Worm (Caenorhabditis elegans) whole organism, L4 larva: ENCODE results near the gene F54F2.7.

ENCODE experiments used
- F37D6.2 ChIP-seq: sonication (generic microtip); optimal IDR thresholded peaks from 2 replicates; lab custom pipeline; 2016; ENCODE audit warnings: mild to moderate bottlenecking, missing genetic modification characterization, missing compliant biosample characterization
- T20F7.1 ChIP-seq: fragments of 200-800 bp; sonication (Bioruptor generic); optimal IDR thresholded peaks from 2 replicates; lab custom pipeline; 2018; ENCODE audit warnings: mild to moderate bottlenecking, missing genetic modification characterization, missing compliant biosample characterization
- T26A8.4 ChIP-seq: fragments of 200-800 bp; sonication (Bioruptor generic); IDR thresholded peaks from 2 replicates; pipeline ENCODE4 v1.3.6; 2022; ENCODE audit warnings: missing genetic modification characterization, missing compliant biosample characterization
- Y105C5A.15 ChIP-seq: fragments of 200-800 bp; sonication (Bioruptor generic); IDR thresholded peaks from 2 replicates; pipeline ENCODE4 v1.3.6; 2022; ENCODE audit warnings: missing genetic modification characterization, missing compliant biosample characterization
- ZK337.2 ChIP-seq: fragments of 200-800 bp; sonication (Bioruptor generic); IDR thresholded peaks from 2 replicates; pipeline ENCODE4 v1.3.6; 2022; ENCODE audit warnings: missing genetic modification reagents, missing genetic modification characterization, missing compliant biosample characterization
- aha-1 ChIP-seq: fragments of 150-350 bp; peaks from one replicate; lab custom pipeline; 2014; ENCODE audit warnings: missing biosample characterization, missing genetic modification characterization
- ama-1 ChIP-seq: fragments of 150-350 bp; optimal IDR thresholded peaks from 2 replicates; lab custom pipeline; 2014; ENCODE audit warnings: inconsistent platforms, mixed read lengths
- arid-1 ChIP-seq: fragments of 200-800 bp; sonication (Bioruptor generic); conservative IDR thresholded peaks from 2 replicates; pipeline ENCODE4 v1.3.6; 2022; ENCODE audit warnings: missing genetic modification reagents, missing genetic modification characterization, missing compliant biosample characterization
- ceh-44 ChIP-seq: fragments of 200-800 bp; sonication (Bioruptor generic); IDR thresholded peaks from 2 replicates; pipeline ENCODE4 v1.3.6; 2022; ENCODE audit warnings: missing genetic modification reagents, missing genetic modification characterization, missing compliant biosample characterization
- ceh-82 ChIP-seq: sonication (generic microtip); optimal IDR thresholded peaks from 2 replicates; lab custom pipeline; 2017; ENCODE audit warnings: missing biosample characterization, missing genetic modification characterization
- daf-12 ChIP-seq: fragments of 150-350 bp; optimal IDR thresholded peaks from 2 replicates; lab custom pipeline; 2014; ENCODE audit warnings: missing biosample characterization, missing genetic modification reagents, missing genetic modification characterization
- daf-16 ChIP-seq, 3 experiments: sonication (generic microtip); optimal IDR thresholded peaks; 2 replicates each; lab custom pipeline; 2016 to 2017; ENCODE audit warnings: missing genetic modification characterization in 3 of 3, missing genetic modification reagents in 3 of 3, mild to moderate bottlenecking in 2 of 3, missing compliant biosample characterization in 2 of 3, missing biosample characterization in 1 of 3, moderate library complexity in 1 of 3
- dpl-1 ChIP-seq: fragments of 150-350 bp; optimal IDR thresholded peaks from 2 replicates; lab custom pipeline; 2014; ENCODE audit warnings: missing biosample characterization, missing genetic modification reagents, missing genetic modification characterization
- duxl-1 ChIP-seq: sonication (generic microtip); optimal IDR thresholded peaks from 2 replicates; lab custom pipeline; 2016; ENCODE audit warnings: mild to moderate bottlenecking, missing genetic modification characterization, moderate library complexity, missing compliant biosample characterization; ENCODE audit not compliant: poor library complexity
- dve-1 ChIP-seq: sonication (generic microtip); optimal IDR thresholded peaks from 2 replicates; lab custom pipeline; 2017; ENCODE audit warnings: antibody characterized with exemption, mild to moderate bottlenecking, missing genetic modification characterization, missing compliant biosample characterization; ENCODE audit not compliant: insufficient read depth
- egl-27 ChIP-seq: sonication (generic microtip); optimal IDR thresholded peaks from 3 replicates; lab custom pipeline; 2017; ENCODE audit warnings: missing biosample characterization, missing genetic modification reagents, missing genetic modification characterization
- hif-1 ChIP-seq, 2 experiments: sonication (generic microtip); optimal IDR thresholded peaks; 2 replicates each; lab custom pipeline; 2016 to 2017; ENCODE audit warnings: missing compliant biosample characterization in 2 of 2, missing genetic modification characterization in 2 of 2, missing genetic modification reagents in 2 of 2, missing genotype in 2 of 2, mild to moderate bottlenecking in 1 of 2
- hlh-11 ChIP-seq: fragments of 200-800 bp; sonication (Bioruptor generic); optimal IDR thresholded peaks from 2 replicates; lab custom pipeline; 2018; ENCODE audit warnings: mild to moderate bottlenecking, missing genetic modification characterization, missing compliant biosample characterization
- hlh-30 ChIP-seq: sonication (generic microtip); optimal IDR thresholded peaks from 2 replicates; lab custom pipeline; 2017; ENCODE audit warnings: antibody characterized with exemption, mild to moderate bottlenecking, missing genetic modification characterization, missing compliant biosample characterization; ENCODE audit not compliant: insufficient read depth
- hmg-1.1 ChIP-seq: fragments of 200-800 bp; sonication (Bioruptor generic); IDR thresholded peaks from 2 replicates; pipeline ENCODE4 v1.3.6; 2022; ENCODE audit warnings: missing genetic modification reagents, missing genetic modification characterization, missing compliant biosample characterization
- jun-1 ChIP-seq: fragments of 150-350 bp; optimal IDR thresholded peaks from 2 replicates; lab custom pipeline; 2014; ENCODE audit warnings: missing biosample characterization, missing genetic modification reagents, missing genetic modification characterization
- lin-38 ChIP-seq: fragments of 200-800 bp; sonication (Bioruptor generic); IDR thresholded peaks from 2 replicates; pipeline ENCODE4 v1.3.6; 2022; ENCODE audit warnings: missing genetic modification reagents, missing genetic modification characterization, missing compliant biosample characterization
- lsy-2 ChIP-seq, 2 experiments: fragments of 150-350 bp in 1 of 2; sonication (generic microtip) in 1 of 2; optimal IDR thresholded peaks; 2 replicates each; lab custom pipeline; 2014 to 2017; ENCODE audit warnings: missing biosample characterization in 2 of 2, missing genetic modification characterization in 2 of 2
- mep-1 ChIP-seq: fragments of 150-350 bp; sonication (generic microtip); optimal IDR thresholded peaks from 3 replicates; lab custom pipeline; 2014; ENCODE audit warnings: missing biosample characterization, missing genetic modification characterization
- mes-2 ChIP-seq: sonication (generic microtip); optimal IDR thresholded peaks from 2 replicates; lab custom pipeline; 2016; ENCODE audit warnings: missing genotype, mild to moderate bottlenecking, missing genetic modification characterization, missing compliant biosample characterization; ENCODE audit not compliant: poor library complexity, severe bottlenecking
- mxl-2 ChIP-seq: fragments of 200-800 bp; sonication (Bioruptor generic); conservative IDR thresholded peaks from 2 replicates; pipeline ENCODE4 v1.3.6; 2022; ENCODE audit warnings: missing genetic modification reagents, missing genetic modification characterization, missing compliant biosample characterization
- mxl-3 ChIP-seq: fragments of 200-800 bp; sonication (Bioruptor generic); optimal IDR thresholded peaks from 2 replicates; lab custom pipeline; 2018; ENCODE audit warnings: mild to moderate bottlenecking, missing genetic modification characterization, missing compliant biosample characterization
- nhr-102 ChIP-seq: sonication (generic microtip); optimal IDR thresholded peaks from 2 replicates; lab custom pipeline; 2016; ENCODE audit warnings: mild to moderate bottlenecking, missing genetic modification characterization, moderate library complexity, missing compliant biosample characterization
- nhr-25 ChIP-seq: sonication (generic microtip); optimal IDR thresholded peaks from 2 replicates; lab custom pipeline; 2017; ENCODE audit warnings: missing genetic modification characterization, mild to moderate bottlenecking, missing compliant biosample characterization, antibody characterized with exemption, moderate library complexity, borderline replicate concordance; ENCODE audit not compliant: insufficient read depth
- nhr-28 ChIP-seq: fragments of 150-350 bp; optimal IDR thresholded peaks from 2 replicates; lab custom pipeline; 2014; ENCODE audit warnings: missing biosample characterization, missing genetic modification characterization
- nhr-48 ChIP-seq: sonication (generic microtip); optimal IDR thresholded peaks from 2 replicates; lab custom pipeline; 2016; ENCODE audit warnings: mild to moderate bottlenecking, missing genetic modification characterization, missing compliant biosample characterization
- nhr-6 ChIP-seq: fragments of 150-350 bp; optimal IDR thresholded peaks from 2 replicates; lab custom pipeline; 2014; ENCODE audit warnings: missing biosample characterization, missing genetic modification characterization
- pha-4 ChIP-seq, 2 experiments: fragments of 150-350 bp in 1 of 2; fragments of 200-800 bp in 1 of 2; sonication (Bioruptor generic) in 1 of 2; IDR thresholded peaks in 1 of 2; optimal IDR thresholded peaks in 1 of 2; 2 replicates each; pipeline versions ENCODE4 v1.3.6 to Lab custom; 2014 to 2022; ENCODE audit warnings: missing genetic modification characterization in 2 of 2, missing genetic modification reagents in 2 of 2, missing biosample characterization in 1 of 2, missing compliant biosample characterization in 1 of 2
- pqm-1 ChIP-seq: sonication (generic microtip); optimal IDR thresholded peaks from 2 replicates; lab custom pipeline; 2017; ENCODE audit warnings: missing biosample characterization, missing genetic modification characterization
- rbr-2 ChIP-seq: sonication (generic microtip); optimal IDR thresholded peaks from 2 replicates; lab custom pipeline; 2016; ENCODE audit warnings: missing genotype, missing genetic modification characterization, missing compliant biosample characterization
- skn-1 ChIP-seq: fragments of 150-350 bp; optimal IDR thresholded peaks from 2 replicates; lab custom pipeline; 2014; ENCODE audit warnings: missing biosample characterization, missing genetic modification characterization
- snpc-1.2 ChIP-seq: fragments of 200-800 bp; sonication (Bioruptor generic); IDR thresholded peaks from 2 replicates; pipeline ENCODE4 v1.3.6; 2022; ENCODE audit warnings: missing genetic modification reagents, missing genetic modification characterization, missing compliant biosample characterization
- spr-1 ChIP-seq: sonication (generic microtip); optimal IDR thresholded peaks from 2 replicates; lab custom pipeline; 2016; ENCODE audit warnings: mild to moderate bottlenecking, missing genetic modification characterization, missing compliant biosample characterization
- spr-3 ChIP-seq: fragments of 200-800 bp; sonication (Bioruptor generic); optimal IDR thresholded peaks from 2 replicates; lab custom pipeline; 2018; ENCODE audit warnings: mild to moderate bottlenecking, missing genetic modification characterization, missing compliant biosample characterization
- unc-130 ChIP-seq: sonication (generic microtip); optimal IDR thresholded peaks from 2 replicates; lab custom pipeline; 2016; ENCODE audit warnings: missing genetic modification reagents, missing genetic modification characterization, missing compliant biosample characterization
- zip-11 ChIP-seq: fragments of 200-800 bp; sonication (Bioruptor generic); IDR thresholded peaks from 2 replicates; pipeline ENCODE4 v1.3.6; 2022; ENCODE audit warnings: missing genetic modification characterization, missing compliant biosample characterization
- ztf-7 ChIP-seq: fragments of 150-350 bp; optimal IDR thresholded peaks from 2 replicates; lab custom pipeline; 2014; ENCODE audit warnings: missing biosample characterization, missing genetic modification characterization

The F54F2.7 gene

DNA sequence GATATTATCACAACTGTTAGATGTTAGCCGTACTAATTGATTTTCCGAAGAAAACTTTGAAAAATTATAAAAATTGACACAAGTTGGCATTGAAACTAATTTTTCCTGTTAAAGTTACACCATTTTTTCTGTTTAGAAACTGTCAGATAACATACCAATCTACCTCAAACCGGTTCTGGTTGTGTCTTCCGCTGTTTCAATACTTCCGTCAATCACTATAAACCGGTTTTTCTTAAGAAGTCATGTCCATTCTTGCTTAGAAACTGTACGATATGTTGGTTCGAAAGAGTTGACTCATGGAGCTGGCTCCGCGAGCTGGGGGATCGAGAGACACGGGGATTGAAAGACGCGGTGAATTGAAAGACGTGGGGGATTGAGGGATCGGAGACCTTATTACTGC is 36.9 kb downstream of the F54F2.7 start:
- peak; percentile 15 for TF ChIP-seq hlh-11 (tag; lab: Kevin White, UChicago)
- TF ChIP-seq zip-11: no peak
- no peak for TF ChIP-seq spr-3
- TF ChIP-seq Y105C5A.15 (GFP tag; lab: Robert Waterston, UW): 0 out of 2 replicates have a peak, but pooled peaks have one; percentile 43

ce11 chrIII:8769253-8769652 is 37.9 kb downstream of the F54F2.7 start, which contains the start of gene K02D10.1:
Gene K02D10.1 (plus strand): TSS chrIII:8769536.
- no peak for TF ChIP-seq pqm-1 (tag; lab: Kevin White, UChicago)
- no peak for TF ChIP-seq T20F7.1 (GFP tag; lab: Kevin White, UChicago)
- TF ChIP-seq nhr-25: no peak
- no peak for TF ChIP-seq daf-16 (GFP tag; optimal IDR thresholded peaks at IDR 0.05; lab: Kevin White, UChicago)
- peak; percentile 26 for TF ChIP-seq daf-16 (tag; optimal IDR thresholded peaks at IDR 0.05; lab: Kevin White, UChicago)
- peak; percentile 81 for TF ChIP-seq aha-1
- peak; percentile 64 for TF ChIP-seq ama-1 (lab: Kevin White, UChicago)
- no peak for TF ChIP-seq mxl-2 (GFP tag; lab: Robert Waterston, UW)
- TF ChIP-seq ceh-44: no peak
- peak in 1 of 2 experiments; percentile 1 for TF ChIP-seq lsy-2 (tag; optimal IDR thresholded peaks at IDR 0.05; lab: Kevin White, UChicago)
- TF ChIP-seq, all 104 proteins: peak for 4

- TF ChIP-seq skn-1 (no peak), ZK337.2 (no peak), hif-1 (tag; optimal IDR thresholded peaks at IDR 0.05; lab: Kevin White, UChicago) (peak in 1 of 2 experiments; percentile 34), dve-1 (tag; lab: Kevin White, UChicago) (peak; percentile 39), mep-1 (tag; lab: Kevin White, UChicago) (peak; percentile 59), dpl-1 (GFP tag; lab: Kevin White, UChicago) (peak; percentile 50), hmg-1.1 (GFP tag; lab: Robert Waterston, UW) (peak; percentile 65), mes-2 (tag; lab: Kevin White, UChicago) (peak; percentile 86), hlh-30 (peak; percentile 50), rbr-2 (tag; lab: Kevin White, UChicago) (peak; percentile 26), T20F7.1 (GFP tag; lab: Kevin White, UChicago) (peak; percentile 42), nhr-102 (peak; percentile 43), ceh-82 (tag; lab: Kevin White, UChicago) (no peak), spr-1 (tag; lab: Kevin White, UChicago) (peak; percentile 41), snpc-1.2 (no peak), jun-1 (tag; lab: Kevin White, UChicago) (no peak), nhr-48 (tag; lab: Kevin White, UChicago) (peak; percentile 21), ztf-7 (peak; percentile 51), unc-130 (GFP tag; lab: Kevin White, UChicago) (peak; percentile 72), F37D6.2 (tag; lab: Kevin White, UChicago) (no peak), daf-12 (tag; lab: Kevin White, UChicago) (no peak), nhr-6 (tag; lab: Kevin White, UChicago) (peak; percentile 11), mxl-3 (peak; percentile 13), duxl-1 (tag; lab: Kevin White, UChicago) (peak; percentile 51), egl-27 (tag; lab: Kevin White, UChicago) (no peak), arid-1 (GFP tag; lab: Robert Waterston, UW) (0 out of 2 replicates have a peak, but pooled peaks have one; percentile 53), lin-38 (GFP tag; lab: Robert Waterston, UW) (peak; percentile 67), hlh-11 (tag; lab: Kevin White, UChicago) (peak; percentile 33), nhr-28 (no peak), pha-4 (GFP tag; IDR thresholded peaks at IDR 0.05; lab: Robert Waterston, UW) (peak; percentile 39; the same call in 1 of the 2 replicates), pha-4 (tag; optimal IDR thresholded peaks at IDR 0.05; lab: Kevin White, UChicago) (no peak), lsy-2 (tag; optimal IDR thresholded peaks at IDR 0.05; lab: Kevin White, UChicago) (peak in 1 of 2 experiments; percentile 58), T26A8.4 (0 out of 2 replicates have a peak, but pooled peaks have one; percentile 35), spr-3 (no peak), daf-16 (GFP tag; optimal IDR thresholded peaks at IDR 0.05; lab: Kevin White, UChicago) (no peak), daf-16 (tag; optimal IDR thresholded peaks at IDR 0.05; lab: Kevin White, UChicago) (peak; percentile 65)
- TF ChIP-seq, all 104 proteins: peak for 24
Observed at ce11 chrIII:8767889-8768361, 39.2 kb downstream of the F54F2.7 start, which contains the start of gene mtss-1. Gene mtss-1 (plus strand): TSS chrIII:8768311.
